Fruit fly (Drosophila melanogaster) whole organism, embryonic: ENCODE measurements around the gene CG14110.

Source experiments
- CG12769 ChIP-seq: fragments of 200-800 bp; sonication (Bioruptor generic); optimal IDR thresholded peaks from 2 replicates; lab custom pipeline; 2019; ENCODE audit warnings: missing biosample characterization, mild to moderate bottlenecking, missing genetic modification characterization, moderate library complexity
- MESR4 ChIP-seq: fragments of 200-800 bp; sonication (Bioruptor generic); optimal IDR thresholded peaks from 2 replicates; lab custom pipeline; 2018; ENCODE audit warnings: missing biosample characterization, mild to moderate bottlenecking, missing genetic modification characterization, moderate library complexity

DNA sequence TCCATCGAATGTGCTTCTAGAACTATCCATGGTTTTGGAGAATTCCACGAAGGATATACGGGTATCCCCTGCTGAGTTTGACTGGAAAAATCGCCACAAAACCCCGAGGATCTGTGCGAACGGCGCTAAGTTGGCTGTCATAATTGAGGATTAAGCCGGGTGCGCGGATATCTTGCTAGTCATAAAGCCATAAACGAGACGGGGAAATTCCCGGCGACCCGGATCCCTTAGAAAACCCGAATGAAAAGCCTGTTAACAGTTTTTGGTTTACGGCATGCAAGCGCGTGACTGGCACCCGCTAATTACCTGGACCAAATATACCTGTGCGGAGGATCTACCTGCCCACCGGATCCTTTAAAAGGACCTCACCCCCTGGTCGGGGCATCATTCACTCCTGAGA lies 6.4 kb upstream of the CG14110 start, which contains the start of gene SNCF:
- TF ChIP-seq CG12769 (tag; lab: Kevin White, UChicago): no peak
- no peak for TF ChIP-seq MESR4 (GFP tag; lab: Kevin White, UChicago)
